Worm (Caenorhabditis elegans): ENCODE measurements around the gene nspb-10.

- TF ChIP-seq dao-5 (tag; optimal IDR thresholded peaks at IDR 0.05) (no peak), W03F9.2 (tag; optimal IDR thresholded peaks at IDR 0.05) (no peak)
These were observed 3.6 kb upstream of the nspb-10 start, which contains the start of gene C01G12.7 for ce11 chrII:14591699-14592098.
